Worm (Caenorhabditis elegans) whole organism, mixed stage, embryonic: ENCODE results near the gene F32A11.1.

Experiments
- blmp-1 ChIP-seq: fragments of 150-350 bp; optimal IDR thresholded peaks from 2 replicates; lab custom pipeline; 2014; ENCODE audit warnings: missing biosample characterization, missing genetic modification characterization
- ceh-39 ChIP-seq: fragments of 150-350 bp; optimal IDR thresholded peaks from 2 replicates; lab custom pipeline; 2014; ENCODE audit warnings: missing biosample characterization, missing genetic modification characterization
- ceh-43 ChIP-seq: fragments of 200-800 bp; sonication (Bioruptor generic); optimal IDR thresholded peaks from 2 replicates; lab custom pipeline; 2018; ENCODE audit warnings: mild to moderate bottlenecking, missing genetic modification characterization, moderate library complexity, missing compliant biosample characterization
- ceh-83 ChIP-seq: fragments of 200-800 bp; sonication (Bioruptor generic); optimal IDR thresholded peaks from 2 replicates; lab custom pipeline; 2018; ENCODE audit warnings: mild to moderate bottlenecking, missing genetic modification characterization, missing compliant biosample characterization
- ces-1 ChIP-seq: fragments of 150-350 bp; optimal IDR thresholded peaks from 2 replicates; lab custom pipeline; 2014; ENCODE audit warnings: missing biosample characterization, missing genetic modification reagents, missing genetic modification characterization
- drap-1 ChIP-seq: fragments of 200-800 bp; sonication (Bioruptor generic); optimal IDR thresholded peaks from 3 replicates; lab custom pipeline; 2018; ENCODE audit warnings: mild to moderate bottlenecking, missing genetic modification characterization, missing compliant biosample characterization
- elt-1 ChIP-seq: sonication (generic microtip); optimal IDR thresholded peaks from 2 replicates; lab custom pipeline; 2017; ENCODE audit warnings: missing genetic modification characterization, mild to moderate bottlenecking, missing compliant biosample characterization, antibody characterized with exemption, moderate library complexity, borderline replicate concordance; ENCODE audit not compliant: insufficient read depth
- ham-2 ChIP-seq: fragments of 200-800 bp; sonication (Bioruptor generic); optimal IDR thresholded peaks from 2 replicates; lab custom pipeline; 2018; ENCODE audit warnings: mild to moderate bottlenecking, missing genetic modification characterization, missing compliant biosample characterization
- hlh-1 ChIP-seq: fragments of 150-350 bp; optimal IDR thresholded peaks from 2 replicates; lab custom pipeline; 2014; ENCODE audit warnings: missing biosample characterization, missing genetic modification reagents, missing genetic modification characterization
- lin-32 ChIP-seq: fragments of 200-800 bp; sonication (Bioruptor generic); optimal IDR thresholded peaks from 2 replicates; lab custom pipeline; 2018; ENCODE audit warnings: mild to moderate bottlenecking, missing genetic modification characterization, missing compliant biosample characterization
- lsy-2 ChIP-seq: fragments of 150-350 bp; optimal IDR thresholded peaks from 2 replicates; lab custom pipeline; 2014; ENCODE audit warnings: missing biosample characterization, missing genetic modification characterization
- mab-5 ChIP-seq: fragments of 150-350 bp; optimal IDR thresholded peaks from 2 replicates; lab custom pipeline; 2014; ENCODE audit warnings: missing biosample characterization, missing genetic modification characterization
- mep-1 ChIP-seq: fragments of 150-350 bp; optimal IDR thresholded peaks from 2 replicates; lab custom pipeline; 2017; ENCODE audit warnings: missing biosample characterization, missing genetic modification reagents, missing genetic modification characterization, inconsistent platforms
- nhr-12 ChIP-seq: fragments of 150-350 bp; optimal IDR thresholded peaks from 2 replicates; lab custom pipeline; 2014; ENCODE audit warnings: missing biosample characterization, missing genetic modification characterization
- nhr-2 ChIP-seq: fragments of 150-350 bp; optimal IDR thresholded peaks from 2 replicates; lab custom pipeline; 2014; ENCODE audit warnings: missing biosample characterization, missing genetic modification characterization
- nhr-237 ChIP-seq: fragments of 150-350 bp; optimal IDR thresholded peaks from 2 replicates; lab custom pipeline; 2014; ENCODE audit warnings: missing biosample characterization, missing genetic modification characterization
- nhr-28 ChIP-seq: fragments of 150-350 bp; optimal IDR thresholded peaks from 2 replicates; lab custom pipeline; 2014; ENCODE audit warnings: missing biosample characterization, missing genetic modification characterization
- nhr-76 ChIP-seq: sonication (generic microtip); optimal IDR thresholded peaks from 2 replicates; lab custom pipeline; 2017; ENCODE audit warnings: missing biosample characterization, missing genetic modification characterization
- pha-4 ChIP-seq: fragments of 150-350 bp; optimal IDR thresholded peaks from 2 replicates; lab custom pipeline; 2018; ENCODE audit warnings: missing biosample characterization, missing genetic modification reagents, missing genetic modification characterization
- sem-2 ChIP-seq: fragments of 200-800 bp; sonication (Bioruptor generic); optimal IDR thresholded peaks from 2 replicates; lab custom pipeline; 2018; ENCODE audit warnings: mild to moderate bottlenecking, missing genetic modification characterization, missing compliant biosample characterization
- snpc-4 ChIP-seq: fragments of 150-350 bp; optimal IDR thresholded peaks from 2 replicates; lab custom pipeline; 2014; ENCODE audit warnings: missing biosample characterization, missing genetic modification characterization
- sptf-1 ChIP-seq: sonication (generic microtip); optimal IDR thresholded peaks from 2 replicates; lab custom pipeline; 2017; ENCODE audit warnings: mild to moderate bottlenecking, missing genetic modification characterization, moderate library complexity, missing compliant biosample characterization
- tbx-8 ChIP-seq: fragments of 200-800 bp; sonication (Bioruptor generic); optimal IDR thresholded peaks from 2 replicates; lab custom pipeline; 2018; ENCODE audit warnings: mild to moderate bottlenecking, missing genetic modification characterization, moderate library complexity, missing compliant biosample characterization
- unc-120 ChIP-seq: sonication (generic microtip); optimal IDR thresholded peaks from 2 replicates; lab custom pipeline; 2017; ENCODE audit warnings: missing genetic modification characterization, missing compliant biosample characterization; ENCODE audit not compliant: poor library complexity, severe bottlenecking
- unc-39 ChIP-seq: fragments of 150-350 bp; optimal IDR thresholded peaks from 2 replicates; lab custom pipeline; 2014; ENCODE audit warnings: missing biosample characterization, missing genetic modification characterization
- unc-62 ChIP-seq: fragments of 150-350 bp; optimal IDR thresholded peaks from 2 replicates; lab custom pipeline; 2014; ENCODE audit warnings: missing biosample characterization, missing genetic modification reagents, missing genetic modification characterization
- zip-8 ChIP-seq: fragments of 150-350 bp; optimal IDR thresholded peaks from 2 replicates; lab custom pipeline; 2014; ENCODE audit warnings: missing biosample characterization, missing genetic modification characterization
- ztf-11 ChIP-seq: fragments of 150-350 bp; optimal IDR thresholded peaks from 2 replicates; lab custom pipeline; 2014; ENCODE audit warnings: missing biosample characterization, missing genetic modification characterization

F32A11.1 gene

DNA sequence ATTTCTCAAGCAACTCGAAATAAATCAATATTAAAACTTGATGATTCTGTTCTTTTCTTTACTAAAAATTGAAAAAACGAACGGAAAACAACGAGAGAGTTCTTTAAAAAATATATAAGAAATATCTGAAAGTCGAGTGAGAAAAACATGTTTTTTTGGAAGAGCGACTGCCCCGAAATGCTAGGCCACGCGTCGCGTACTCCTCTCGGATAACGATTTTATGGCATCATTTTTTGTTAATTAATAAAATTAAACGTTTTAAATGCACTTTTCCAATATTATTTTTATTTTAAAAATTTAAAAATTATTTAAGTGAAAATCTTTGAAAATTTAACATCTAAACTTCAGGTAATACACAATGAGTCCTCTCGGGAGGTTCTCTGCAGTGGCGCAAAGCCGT is 40.0 kb upstream of the F32A11.1 start, which contains the start of gene gfm-1:
TSS of gene gfm-1 (plus strand) at position 349 of the 400 bp plus-strand sequence.
- TF ChIP-seq mep-1 (tag; lab: Kevin White, UChicago) (peak; percentile 20), lsy-2 (tag; lab: Kevin White, UChicago) (peak; percentile 14), nhr-12 (tag; lab: Kevin White, UChicago) (no peak), sptf-1 (tag; lab: Kevin White, UChicago) (peak; percentile 61), ceh-39 (tag; lab: Kevin White, UChicago) (no peak), drap-1 (GFP tag; lab: Kevin White, UChicago) (no peak), ceh-43 (GFP tag; lab: Kevin White, UChicago) (no peak), nhr-237 (tag; lab: Kevin White, UChicago) (no peak), ces-1 (GFP tag; lab: Kevin White, UChicago) (peak; percentile 55)

DNA sequence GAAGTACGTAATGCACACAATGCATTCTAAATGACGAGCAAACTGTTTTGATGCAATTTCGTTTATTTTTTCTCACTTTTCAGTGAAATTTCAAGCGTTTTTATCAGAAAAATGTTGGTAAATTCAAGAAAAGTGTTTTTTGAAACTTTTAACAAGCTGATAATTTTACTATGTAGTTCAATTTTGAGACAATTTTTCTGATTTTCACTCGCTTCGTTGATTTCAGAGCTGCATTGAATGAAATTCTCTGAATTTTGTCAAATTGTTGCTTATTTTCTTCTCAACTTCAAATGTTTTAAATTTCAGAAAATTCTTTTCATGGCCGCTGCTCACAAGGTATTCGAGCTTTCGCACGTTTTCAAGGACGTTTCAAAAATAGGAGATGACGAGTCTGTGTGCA is 34.4 kb upstream of the F32A11.1 start, which contains the start of gene bath-45:
TSS of gene bath-45 (plus strand) at position 301 of the 400 bp plus-strand sequence.
- no peak for TF ChIP-seq drap-1 (GFP tag; lab: Kevin White, UChicago)
- no peak for TF ChIP-seq blmp-1 (tag; lab: Kevin White, UChicago)
- no peak for TF ChIP-seq tbx-8 (GFP tag; lab: Kevin White, UChicago)
- TF ChIP-seq unc-62 (GFP tag; lab: Kevin White, UChicago) = no peak
- TF ChIP-seq elt-1 (tag; lab: Kevin White, UChicago) = no peak
- no peak for TF ChIP-seq nhr-28 (tag; lab: Kevin White, UChicago)
- TF ChIP-seq nhr-76 (tag; lab: Kevin White, UChicago) = no peak
- no peak for TF ChIP-seq hlh-1 (tag; lab: Kevin White, UChicago)
- TF ChIP-seq lsy-2 (tag; lab: Kevin White, UChicago) = no peak
- TF ChIP-seq sptf-1 (tag; lab: Kevin White, UChicago) = no peak
- TF ChIP-seq ztf-11 (tag; lab: Kevin White, UChicago) = no peak
- TF ChIP-seq ceh-43 (GFP tag; lab: Kevin White, UChicago) = no peak

ce11 chrII:13129602-13130001 is 27.5 kb upstream of the F32A11.1 start, which contains the start of gene F29C12.6:
TSS of gene F29C12.6 (plus strand) at chrII:13129902.
- TF ChIP-seq sem-2 (GFP tag; lab: Kevin White, UChicago) (no peak), mep-1 (tag; lab: Kevin White, UChicago) (no peak), unc-62 (GFP tag; lab: Kevin White, UChicago) (no peak), nhr-2 (tag; lab: Kevin White, UChicago) (no peak), mab-5 (tag; lab: Kevin White, UChicago) (no peak), ces-1 (GFP tag; lab: Kevin White, UChicago) (no peak), unc-39 (no peak), hlh-1 (tag; lab: Kevin White, UChicago) (no peak), sptf-1 (tag; lab: Kevin White, UChicago) (no peak), nhr-28 (tag; lab: Kevin White, UChicago) (no peak), ztf-11 (tag; lab: Kevin White, UChicago) (no peak), ceh-83 (GFP tag; lab: Kevin White, UChicago) (no peak), tbx-8 (GFP tag; lab: Kevin White, UChicago) (no peak), zip-8 (tag; lab: Kevin White, UChicago) (no peak), ceh-43 (GFP tag; lab: Kevin White, UChicago) (no peak), lsy-2 (tag; lab: Kevin White, UChicago) (no peak), nhr-12 (tag; lab: Kevin White, UChicago) (no peak)
- TF ChIP-seq, all 35 proteins: peak for 0

- TF ChIP-seq hlh-1 (tag; lab: Kevin White, UChicago) (no peak), nhr-12 (tag; lab: Kevin White, UChicago) (no peak), sptf-1 (tag; lab: Kevin White, UChicago) (no peak), mep-1 (tag; lab: Kevin White, UChicago) (no peak), ceh-83 (GFP tag; lab: Kevin White, UChicago) (no peak), ham-2 (no peak), pha-4 (tag; lab: Kevin White, UChicago) (no peak), ceh-39 (tag; lab: Kevin White, UChicago) (no peak), lin-32 (GFP tag; lab: Kevin White, UChicago) (no peak), elt-1 (tag; lab: Kevin White, UChicago) (no peak)
Observed at ce11 chrII:13130576-13130975, 26.6 kb upstream of the F32A11.1 start.

DNA sequence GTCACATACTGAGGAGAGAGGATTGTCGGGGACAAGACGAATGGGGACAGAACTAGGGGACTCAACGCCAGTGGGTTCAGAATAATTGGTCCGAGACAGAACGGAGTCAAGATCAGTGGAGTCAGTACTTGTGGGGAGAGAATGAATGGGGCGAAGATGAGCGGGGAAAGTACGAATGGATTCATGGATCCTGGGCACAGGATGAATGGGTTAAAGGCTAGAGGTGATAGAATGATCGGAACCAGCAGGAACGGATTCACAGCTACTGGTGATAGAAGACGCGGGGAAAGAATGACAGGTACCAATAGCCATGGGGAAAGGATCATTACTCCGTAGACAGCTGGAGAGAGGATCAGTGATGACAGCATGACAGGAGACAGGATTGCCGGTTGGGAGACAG is 17.6 kb upstream of the F32A11.1 start:
- TF ChIP-seq tbx-8 (GFP tag; lab: Kevin White, UChicago) = no peak
- TF ChIP-seq lin-32 (GFP tag; lab: Kevin White, UChicago) = no peak
- TF ChIP-seq nhr-237 (tag; lab: Kevin White, UChicago) = no peak
- TF ChIP-seq snpc-4 (tag; lab: Kevin White, UChicago) = no peak
- TF ChIP-seq unc-120 (tag; lab: Kevin White, UChicago) = no peak
- TF ChIP-seq zip-8 (tag; lab: Kevin White, UChicago) = no peak
- TF ChIP-seq, all 35 proteins: peak for 0
